Fruit fly (Drosophila melanogaster): ENCODE measurements around the gene CG14312.

Gene CG14312

dm6 chr3R:18310766-18311367 is 27.5 kb upstream of the CG14312 start (continued):
- TF ChIP-seq bab2 (GFP tag; optimal IDR thresholded peaks at IDR 0.05): no peak
- TF ChIP-seq pnt (GFP tag; optimal IDR thresholded peaks at IDR 0.05): no peak
- peak; percentile 22; the same call in 1 of the 2 replicates for TF ChIP-seq vvl (GFP tag; IDR thresholded peaks at IDR 0.05)
- no peak for TF ChIP-seq Stat92E (GFP tag; optimal IDR thresholded peaks at IDR 0.05)
- TF ChIP-seq CG6175 (GFP tag; IDR thresholded peaks at IDR 0.05): no peak
- no peak for TF ChIP-seq esg (GFP tag; conservative IDR thresholded peaks at IDR 0.05)
- no peak for TF ChIP-seq CG10959 (GFP tag; IDR thresholded peaks at IDR 0.05)
- TF ChIP-seq Mad (GFP tag; optimal IDR thresholded peaks at IDR 0.05): no peak
- TF ChIP-seq Dll (GFP tag; IDR thresholded peaks at IDR 0.05; ENCODE audit: partially characterized antibody): no peak
- TF ChIP-seq CG15696 (tag; optimal IDR thresholded peaks at IDR 0.05): no peak
- TF ChIP-seq CG10147 (GFP tag; optimal IDR thresholded peaks at IDR 0.05): no peak
- TF ChIP-seq Optix (GFP tag; IDR thresholded peaks at IDR 0.05): peak; percentile 54; the same call in 1 of the 3 replicates
- no peak for TF ChIP-seq CG9215 (GFP tag; IDR thresholded peaks at IDR 0.05)
- TF ChIP-seq pb (GFP tag; optimal IDR thresholded peaks at IDR 0.05): no peak
- no peak for TF ChIP-seq fd64A (GFP tag; optimal IDR thresholded peaks at IDR 0.05)
- no peak for TF ChIP-seq Gug (GFP tag; IDR thresholded peaks at IDR 0.05)
- no peak for TF ChIP-seq CG7987 (GFP tag; optimal IDR thresholded peaks at IDR 0.05)
- no peak for TF ChIP-seq hbn (GFP tag; IDR thresholded peaks at IDR 0.05; ENCODE audit: partially characterized antibody)
- TF ChIP-seq CG33213 (GFP tag; optimal IDR thresholded peaks at IDR 0.05): no peak
- peak; percentile 59 for TF ChIP-seq row (GFP tag; IDR thresholded peaks at IDR 0.05)
- peak; percentile 31; the same call in 1 of the 2 replicates for TF ChIP-seq Ptx1 (GFP tag; IDR thresholded peaks at IDR 0.05)
- TF ChIP-seq Xrp1 (GFP tag; IDR thresholded peaks at IDR 0.05): no peak
- TF ChIP-seq CG8089 (GFP tag; optimal IDR thresholded peaks at IDR 0.05): no peak
- no peak for TF ChIP-seq jigr1 (GFP tag; IDR thresholded peaks at IDR 0.05)
- TF ChIP-seq gsb-n (tag; optimal IDR thresholded peaks at IDR 0.05): no peak
- no peak for TF ChIP-seq da (GFP tag; optimal IDR thresholded peaks at IDR 0.05)
- no peak for TF ChIP-seq Mrtf (GFP tag; IDR thresholded peaks at IDR 0.05)
- TF ChIP-seq CG6765 (GFP tag; optimal IDR thresholded peaks at IDR 0.05): peak; percentile 41
- no peak for TF ChIP-seq pita (GFP tag; optimal IDR thresholded peaks at IDR 0.05)
- peak; percentile 18 for TF ChIP-seq CG13296 (GFP tag; optimal IDR thresholded peaks at IDR 0.05)
- no peak for TF ChIP-seq Rx (GFP tag; IDR thresholded peaks at IDR 0.05)
- TF ChIP-seq Taf1 (GFP tag; IDR thresholded peaks at IDR 0.05): no peak
- TF ChIP-seq Fer1 (GFP tag; optimal IDR thresholded peaks at IDR 0.05): no peak
- TF ChIP-seq gsb (GFP tag; IDR thresholded peaks at IDR 0.05): no peak
- TF ChIP-seq CG12391 (tag; optimal IDR thresholded peaks at IDR 0.05): no peak
- no peak for TF ChIP-seq lmd (GFP tag; IDR thresholded peaks at IDR 0.05)
- TF ChIP-seq CG9437 (GFP tag; optimal IDR thresholded peaks at IDR 0.05): no peak
- no peak for TF ChIP-seq lola (GFP tag; optimal IDR thresholded peaks at IDR 0.05)
- no peak for TF ChIP-seq nau (GFP tag; optimal IDR thresholded peaks at IDR 0.05)
- no peak for TF ChIP-seq CG4707 (GFP tag; optimal IDR thresholded peaks at IDR 0.05)
- no peak for TF ChIP-seq CG14965 (GFP tag; optimal IDR thresholded peaks at IDR 0.05; ENCODE audit: borderline replicate concordance)
- TF ChIP-seq repo (GFP tag; optimal IDR thresholded peaks at IDR 0.05): no peak
- no peak for TF ChIP-seq CG8388 (GFP tag; optimal IDR thresholded peaks at IDR 0.05)
- no peak for TF ChIP-seq gce (GFP tag; IDR thresholded peaks at IDR 0.05)
- no peak for TF ChIP-seq hth (optimal IDR thresholded peaks at IDR 0.05)
- TF ChIP-seq dm (GFP tag; optimal IDR thresholded peaks at IDR 0.05): no peak
- no peak for TF ChIP-seq zen2 (GFP tag; IDR thresholded peaks at IDR 0.05; ENCODE audit: partially characterized antibody)
- TF ChIP-seq inv (GFP tag; IDR thresholded peaks at IDR 0.05; ENCODE audit: partially characterized antibody): no peak
- TF ChIP-seq stc (GFP tag; IDR thresholded peaks at IDR 0.05): no peak
- no peak for TF ChIP-seq Ets65A (GFP tag)
- no peak for TF ChIP-seq Tbp (GFP tag; optimal IDR thresholded peaks at IDR 0.05)
- TF ChIP-seq slp2 (GFP tag; optimal IDR thresholded peaks at IDR 0.05): no peak
